Worm (Caenorhabditis elegans) whole organism, L3 larva: Measurements from ENCODE around the gene lgc-8.

ENCODE experiments used
- ama-1 ChIP-seq: fragments of 150-350 bp; optimal IDR thresholded peaks from 2 replicates; lab custom pipeline; 2018
- fos-1 ChIP-seq: fragments of 150-350 bp; optimal IDR thresholded peaks from 2 replicates; lab custom pipeline; 2014; ENCODE audit warnings: missing biosample characterization, missing genetic modification characterization

ce11 chrIV:14728225-14728624, 12.6 kb downstream of the lgc-8 start, which contains the start of gene Y57G11C.42:
- no peak for TF ChIP-seq ama-1 (lab: Kevin White, UChicago)
- no peak for TF ChIP-seq fos-1
